Fruit fly (Drosophila melanogaster): ENCODE measurements around the gene Pvf3.

dm6 chr2L:7133506-7134270, 23.8 kb downstream of the Pvf3 start:
- TF ChIP-seq CG5204 (GFP tag; optimal IDR thresholded peaks at IDR 0.05) (no peak), CG7045 (GFP tag; optimal IDR thresholded peaks at IDR 0.05) (no peak), CG14711 (tag; optimal IDR thresholded peaks at IDR 0.05) (no peak), Hr96 (GFP tag; optimal IDR thresholded peaks at IDR 0.05) (no peak), CG11617 (GFP tag; optimal IDR thresholded peaks at IDR 0.05) (no peak)
